Fruit fly (Drosophila melanogaster) S2 (cell line): ENCODE results near the gene Vps37B.

Experiments used
- CG8478 ChIP-seq: fragments of >200 bp; optimal IDR thresholded peaks from 2 replicates; lab custom pipeline; 2018
- CTCF ChIP-seq, 2 experiments: fragments of >200 bp; optimal IDR thresholded peaks; 2 replicates each; lab custom pipeline; 2018

Vps37B gene

DNA sequence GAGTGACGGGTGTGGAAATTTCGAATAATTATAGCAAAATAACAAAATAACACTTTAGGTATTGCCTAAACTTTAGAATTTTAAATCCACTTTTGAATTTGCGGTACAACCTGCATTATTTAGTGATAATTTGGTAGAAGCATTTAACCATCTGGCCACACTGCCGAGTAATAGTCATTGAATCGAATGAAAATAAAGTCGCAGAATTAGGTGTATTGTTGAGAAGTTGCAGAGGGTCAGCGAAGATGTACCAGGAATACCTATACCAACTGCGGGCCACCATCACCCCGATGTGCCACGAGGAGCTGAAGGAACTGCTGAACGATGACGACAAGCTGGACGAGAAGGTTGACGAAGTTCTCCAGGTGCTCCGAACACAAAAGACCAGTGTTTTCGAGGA, at the start of gene Vps37B:
TSS of gene Vps37B (plus strand) at position 134 of the 400 bp plus-strand sequence.
- TF ChIP-seq CTCF (optimal IDR thresholded peaks at IDR 0.05; lab: Kevin White, UChicago) (no peak), CG8478 (lab: Kevin White, UChicago) (no peak)

DNA sequence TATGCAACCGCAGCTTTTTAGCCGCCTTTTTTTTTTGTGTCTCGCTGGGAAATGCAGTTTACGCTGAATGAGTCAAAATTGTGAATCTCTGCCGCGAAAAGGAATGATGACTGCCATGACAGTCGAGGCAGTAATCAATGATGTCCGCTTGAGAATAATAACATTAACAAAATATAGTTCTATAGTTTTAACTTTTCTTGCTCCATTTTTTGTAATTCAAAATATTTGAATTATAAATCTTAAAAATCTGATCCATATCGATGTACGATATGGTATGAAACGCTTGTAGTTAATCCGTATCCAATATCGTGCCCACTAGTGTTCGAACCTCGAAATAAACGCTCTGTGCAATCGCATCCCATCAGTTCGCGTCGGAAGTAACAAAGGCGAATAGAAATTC, 38.2 kb upstream of the Vps37B start:
- TF ChIP-seq CG8478 (lab: Kevin White, UChicago) = no peak
- TF ChIP-seq CTCF (optimal IDR thresholded peaks at IDR 0.05; lab: Kevin White, UChicago) = no peak

DNA sequence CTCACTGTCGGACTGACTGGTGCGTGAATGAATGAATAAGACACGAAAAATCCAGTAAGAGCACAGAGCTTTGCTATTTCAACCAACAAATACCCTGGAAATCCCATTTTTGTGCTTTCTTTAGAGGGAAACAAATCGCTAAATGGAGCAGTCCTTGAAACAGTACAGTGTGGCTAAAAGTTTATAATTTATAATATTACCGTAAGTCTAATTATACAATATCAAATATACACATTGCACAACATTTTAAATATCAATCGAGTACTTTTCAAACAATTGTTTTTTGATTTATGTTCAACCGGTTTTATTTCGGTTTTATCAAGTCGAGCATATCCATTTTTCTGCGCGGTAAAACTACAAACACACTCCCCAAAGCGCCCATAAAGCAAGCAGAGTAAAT, 32.7 kb upstream of the Vps37B start:
- TF ChIP-seq CTCF (optimal IDR thresholded peaks at IDR 0.05; lab: Kevin White, UChicago) = no peak
- TF ChIP-seq CG8478 (lab: Kevin White, UChicago) = no peak

DNA sequence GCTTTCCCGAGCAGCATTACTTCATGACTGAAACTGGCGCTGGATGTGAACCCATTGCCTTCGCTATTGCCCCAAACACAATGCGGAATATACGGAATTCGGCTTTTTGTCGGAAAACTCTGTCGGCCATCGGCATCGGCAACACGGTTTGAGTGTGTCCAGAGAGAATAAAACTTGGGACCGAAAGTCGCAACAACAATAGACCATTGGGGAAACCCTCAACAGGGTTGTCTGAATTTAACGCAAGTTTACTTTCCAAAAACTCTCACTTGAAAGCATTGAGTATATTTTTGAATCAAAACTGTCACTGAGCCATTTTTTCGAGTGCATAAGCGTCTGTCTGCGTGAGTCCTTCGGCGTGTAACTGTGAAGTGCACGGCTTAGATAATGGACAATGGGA, 27.7 kb upstream of the Vps37B start:
- TF ChIP-seq CTCF (optimal IDR thresholded peaks at IDR 0.05; lab: Kevin White, UChicago) (no peak), CG8478 (lab: Kevin White, UChicago) (no peak)

DNA sequence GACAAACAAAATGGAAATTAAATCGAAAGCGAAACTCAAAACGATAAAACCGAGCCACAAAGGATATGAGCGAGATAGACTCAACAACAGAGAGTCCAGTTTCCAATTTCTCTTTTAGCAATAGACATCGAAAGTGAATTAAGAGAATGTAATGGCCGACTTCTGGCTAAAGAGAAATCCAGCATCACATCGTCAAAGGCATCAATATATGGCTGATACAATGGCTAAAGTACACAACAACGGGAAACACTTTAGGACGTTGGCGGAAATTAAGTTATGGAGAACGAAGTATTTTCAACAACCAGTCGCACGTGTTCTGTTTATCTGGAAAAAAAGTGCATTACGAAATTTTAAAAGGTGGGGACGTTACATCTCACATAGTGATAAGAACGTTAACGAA, 26.4 kb upstream of the Vps37B start:
- TF ChIP-seq CTCF (optimal IDR thresholded peaks at IDR 0.05; lab: Kevin White, UChicago) = no peak
- TF ChIP-seq CG8478 (lab: Kevin White, UChicago) = no peak

DNA sequence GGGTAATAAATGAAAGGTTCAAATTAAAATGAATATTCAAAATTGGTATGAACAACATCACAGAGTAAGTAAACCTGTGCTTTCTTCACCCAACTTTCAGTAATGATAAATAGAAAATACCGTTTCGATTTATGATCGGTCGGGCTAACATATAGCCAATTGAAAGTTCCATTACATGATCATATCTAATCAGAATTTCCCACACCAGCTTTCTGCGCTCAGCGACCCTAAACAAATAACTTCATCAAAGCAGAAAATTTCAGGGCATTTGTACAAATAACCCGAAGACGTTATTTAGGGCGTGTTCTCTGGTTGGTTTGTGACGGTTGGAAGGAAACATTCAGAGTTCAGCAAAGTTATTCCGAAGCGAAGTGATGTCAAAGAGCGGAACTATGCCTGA, 22.2 kb upstream of the Vps37B start:
- TF ChIP-seq CTCF (optimal IDR thresholded peaks at IDR 0.05; lab: Kevin White, UChicago) (no peak), CG8478 (lab: Kevin White, UChicago) (no peak)

DNA sequence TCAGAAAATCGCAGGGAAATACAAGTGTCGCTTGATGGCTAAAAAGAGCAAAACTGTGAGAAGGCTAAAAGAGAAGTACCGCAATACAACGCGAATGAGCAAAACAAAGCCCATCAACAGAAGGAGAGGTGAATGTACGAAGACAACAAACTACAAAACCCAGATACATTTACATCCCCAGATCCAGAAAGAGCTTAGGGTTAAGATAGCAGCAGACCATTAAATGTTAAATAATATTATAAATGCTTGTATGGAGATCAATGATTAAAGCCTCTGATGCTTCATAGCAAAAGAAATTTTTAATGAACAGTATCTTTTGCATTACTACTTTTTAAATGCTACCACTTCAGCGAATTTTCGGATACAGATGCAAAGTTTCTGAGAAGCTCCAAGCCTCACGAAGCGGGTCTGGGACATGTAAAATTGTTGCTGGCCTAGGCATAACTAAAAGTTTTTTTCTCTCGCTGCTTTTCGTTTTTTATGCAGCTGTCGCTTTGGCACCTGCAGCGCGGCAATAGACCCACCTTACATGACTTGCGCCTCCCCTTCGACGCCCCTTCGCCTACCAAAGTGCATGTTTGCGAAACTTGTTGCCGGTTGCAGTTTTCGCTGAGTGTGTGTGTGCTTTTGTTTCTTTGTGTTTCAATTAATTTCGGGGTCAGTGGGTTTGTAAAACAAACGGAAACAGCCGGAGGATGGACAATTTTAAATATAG, 20.5 kb upstream of the Vps37B start:
- no peak for TF ChIP-seq CG8478 (lab: Kevin White, UChicago)
- no peak for TF ChIP-seq CTCF (optimal IDR thresholded peaks at IDR 0.05; lab: Kevin White, UChicago)

DNA sequence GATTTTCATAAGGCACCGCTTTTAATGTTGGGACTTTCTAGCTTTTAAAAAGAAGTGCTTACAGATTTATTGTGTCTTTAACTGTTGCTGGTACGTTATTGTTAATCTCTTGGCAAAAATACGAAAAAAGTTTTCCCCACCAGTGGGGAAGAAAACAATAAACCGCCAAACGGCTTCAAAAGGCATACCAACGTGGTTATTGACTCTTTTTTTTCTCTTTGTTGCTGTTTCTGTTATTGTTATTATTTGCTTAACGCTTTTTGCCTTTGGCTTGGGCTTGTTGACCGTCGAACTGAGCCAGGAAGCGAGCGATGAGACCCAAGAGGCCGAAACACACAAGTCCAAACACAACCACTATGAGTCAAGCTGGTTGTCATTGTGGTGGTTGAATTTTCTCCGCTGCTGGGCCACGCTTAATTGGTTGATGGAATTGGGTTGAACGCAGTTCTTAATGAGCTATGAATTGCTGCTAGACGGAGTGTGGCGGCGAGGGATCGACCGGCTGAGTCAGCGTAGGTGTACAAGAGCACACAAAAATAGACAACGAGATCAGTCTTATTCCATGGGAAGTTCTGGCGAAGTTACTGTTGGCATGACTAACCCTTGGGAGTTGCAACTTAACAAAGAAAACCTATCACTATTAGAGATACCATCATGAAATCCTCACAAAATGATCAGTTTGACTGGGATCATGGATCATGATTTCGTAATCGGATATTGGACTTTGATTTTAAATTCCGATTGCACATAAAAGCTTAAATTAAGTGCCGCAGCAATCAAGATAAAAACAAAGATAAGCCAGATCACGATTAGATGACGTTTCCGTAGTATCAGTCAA, 18.5 kb upstream of the Vps37B start:
- no peak for TF ChIP-seq CG8478 (lab: Kevin White, UChicago)
- no peak for TF ChIP-seq CTCF (optimal IDR thresholded peaks at IDR 0.05; lab: Kevin White, UChicago)

DNA sequence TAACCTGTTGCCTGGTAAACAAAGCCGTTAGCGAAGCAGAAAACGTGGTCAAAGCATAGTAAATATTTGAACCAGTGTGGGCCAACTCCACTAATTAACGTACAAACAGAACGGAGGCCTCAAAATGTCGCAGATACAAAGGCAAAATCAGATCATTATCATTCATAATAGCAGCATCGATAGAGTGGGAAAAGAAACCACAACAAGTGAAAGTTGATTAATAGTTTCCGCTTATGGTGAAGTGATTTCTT, 17.9 kb upstream of the Vps37B start:
- TF ChIP-seq CTCF (optimal IDR thresholded peaks at IDR 0.05; lab: Kevin White, UChicago) (no peak), CG8478 (lab: Kevin White, UChicago) (no peak)

DNA sequence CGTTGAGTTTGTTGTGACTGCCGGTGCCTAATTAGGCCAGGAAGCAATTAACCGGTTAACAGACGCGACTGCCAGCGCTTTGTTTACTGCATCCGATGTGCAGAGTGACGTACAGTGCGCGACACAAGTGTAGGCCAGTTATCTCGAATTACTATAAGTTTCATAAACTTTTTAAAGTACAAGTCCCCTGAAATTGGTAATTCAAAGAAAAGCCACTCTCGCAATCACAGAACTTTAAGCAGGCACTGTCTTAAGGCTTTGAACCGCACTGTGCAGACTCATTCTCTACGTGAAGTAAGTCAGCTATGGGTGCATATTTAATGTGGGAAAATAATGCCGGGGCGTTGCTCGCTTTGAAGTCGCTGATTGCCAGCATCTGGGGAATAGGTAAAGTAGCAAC, 16.5 kb upstream of the Vps37B start:
- TF ChIP-seq CG8478 (lab: Kevin White, UChicago) (no peak), CTCF (optimal IDR thresholded peaks at IDR 0.05; lab: Kevin White, UChicago) (no peak)

DNA sequence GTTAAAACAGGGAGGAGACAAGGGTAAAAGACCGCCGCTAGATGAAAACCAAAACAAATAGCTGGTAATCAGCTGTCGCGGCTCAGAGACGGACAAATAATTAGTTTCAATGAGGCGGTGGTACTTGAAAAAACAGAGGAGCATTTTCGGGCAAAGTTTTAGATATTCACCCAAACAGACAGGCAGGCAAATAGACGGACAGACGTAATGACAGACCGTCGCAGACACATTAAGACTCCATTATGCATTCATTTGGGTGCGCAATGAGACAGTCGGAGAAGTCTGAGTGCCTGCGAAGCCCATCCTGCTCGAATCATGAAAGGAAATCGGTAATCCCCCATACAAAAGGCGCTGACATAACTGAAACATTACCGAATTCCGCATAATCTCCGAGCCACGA, 14.6 kb upstream of the Vps37B start:
- TF ChIP-seq CTCF (optimal IDR thresholded peaks at IDR 0.05; lab: Kevin White, UChicago) (no peak), CG8478 (lab: Kevin White, UChicago) (no peak)

DNA sequence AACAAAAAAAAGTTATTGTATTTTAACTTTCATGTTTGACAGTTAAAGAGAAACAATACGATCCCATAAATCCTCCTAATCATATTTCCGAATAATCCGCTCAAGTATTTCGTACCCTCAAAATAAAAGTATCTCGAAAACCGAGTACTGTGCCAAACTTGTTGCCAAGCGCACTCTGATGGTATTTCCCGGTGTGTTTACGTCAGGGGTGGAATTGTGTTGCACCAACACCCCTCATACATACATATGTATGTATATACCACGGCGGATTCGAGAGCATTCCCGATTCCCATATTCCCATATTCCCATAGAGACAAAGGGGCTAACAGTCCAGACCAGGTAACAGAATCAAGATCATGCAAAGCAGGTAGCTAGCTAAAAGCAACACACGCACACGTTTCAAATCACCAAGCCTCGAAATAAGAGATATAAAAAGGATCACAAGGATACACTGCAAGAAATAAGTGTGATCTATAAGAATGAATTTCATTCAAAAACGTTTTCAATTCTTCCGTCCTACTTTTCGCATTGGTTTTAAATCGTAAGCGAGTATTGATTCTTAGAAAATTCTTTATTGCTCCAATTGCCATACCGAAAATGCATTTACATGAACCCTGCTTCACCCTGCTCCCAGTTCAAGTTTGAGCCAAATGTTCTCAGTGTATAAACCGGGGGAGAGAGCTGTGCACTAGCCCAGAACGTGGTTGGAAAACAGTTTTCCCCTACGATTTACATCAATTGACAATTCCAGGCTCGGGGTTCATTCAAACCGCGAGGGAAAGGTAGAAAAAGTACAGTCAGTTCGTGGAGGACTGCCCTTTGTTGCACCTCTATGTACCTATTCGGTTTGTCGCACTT, 13.8 kb upstream of the Vps37B start:
- TF ChIP-seq CG8478 (lab: Kevin White, UChicago) (no peak), CTCF (optimal IDR thresholded peaks at IDR 0.05; lab: Kevin White, UChicago) (no peak)

DNA sequence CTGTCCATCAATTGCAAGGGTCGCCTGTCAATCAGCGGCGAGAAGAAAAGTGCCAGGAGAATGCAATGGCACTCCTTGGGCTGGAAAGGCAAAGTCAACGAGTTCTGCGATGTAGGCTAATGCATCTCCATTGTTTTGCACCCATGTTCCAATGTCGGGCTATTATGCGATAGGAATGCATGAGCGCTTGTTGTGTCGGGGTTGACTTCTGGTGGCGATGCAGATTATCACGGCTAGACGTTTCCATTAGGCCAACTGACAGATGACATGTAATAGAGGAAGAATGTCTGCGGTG, 13.3 kb upstream of the Vps37B start:
- TF ChIP-seq CTCF (optimal IDR thresholded peaks at IDR 0.05; lab: Kevin White, UChicago) (no peak), CG8478 (lab: Kevin White, UChicago) (no peak)

DNA sequence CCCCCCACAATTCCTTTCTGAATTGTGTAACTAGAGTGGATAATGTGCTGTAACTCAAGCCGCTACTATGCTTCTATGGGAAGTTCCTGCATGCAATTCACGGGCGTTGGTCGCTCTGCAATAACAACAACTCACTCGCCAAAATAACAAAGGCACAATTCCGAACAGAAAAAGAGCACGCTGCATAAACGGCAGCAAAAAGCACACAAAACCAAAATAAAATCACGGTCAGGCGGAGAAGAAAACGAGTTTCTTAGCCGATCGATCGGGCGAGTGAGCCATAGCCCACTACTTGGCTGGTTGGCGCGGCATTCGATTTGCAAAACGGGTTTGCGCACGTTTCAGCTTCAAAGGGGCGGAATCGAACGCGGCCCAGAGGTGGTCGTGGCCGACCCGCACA, 12.6 kb upstream of the Vps37B start:
- TF ChIP-seq CTCF (optimal IDR thresholded peaks at IDR 0.05; lab: Kevin White, UChicago) (no peak), CG8478 (lab: Kevin White, UChicago) (no peak)
